Fruit fly (Drosophila melanogaster): ENCODE results near the gene Regnase-1.

The Regnase-1 gene

DNA sequence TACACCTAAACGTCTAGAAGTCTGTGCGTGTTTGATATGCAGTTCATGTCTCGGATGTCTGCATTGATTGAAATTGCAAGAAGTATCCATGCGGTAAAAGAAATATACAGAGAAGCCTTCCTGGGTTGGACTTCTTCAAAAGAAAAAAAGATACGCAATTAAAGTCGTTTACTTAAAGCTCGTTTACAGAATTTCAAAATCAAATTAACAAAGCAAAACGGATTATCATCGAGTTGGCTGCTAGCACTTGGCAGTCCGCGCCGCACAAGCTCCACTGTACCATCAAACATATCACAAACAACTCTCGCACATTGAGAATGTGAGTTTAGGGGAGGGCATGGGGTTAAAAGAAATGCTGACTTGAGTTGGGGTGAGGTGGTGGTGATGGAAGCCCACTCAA, 37.4 kb downstream of the Regnase-1 start (continued):
- TF ChIP-seq CG9727 (GFP tag; optimal IDR thresholded peaks at IDR 0.05) (peak; percentile 51), sens-2 (GFP tag; IDR thresholded peaks at IDR 0.05) (peak; percentile 46; the same call in 1 of the 2 replicates), CG17829 (tag; optimal IDR thresholded peaks at IDR 0.05) (peak; percentile 78), pfk (GFP tag; optimal IDR thresholded peaks at IDR 0.05) (no peak), CG9876 (GFP tag; optimal IDR thresholded peaks at IDR 0.05) (peak; percentile 64), CG8924 (tag; optimal IDR thresholded peaks at IDR 0.05) (peak; percentile 80), CG18476 (GFP tag; optimal IDR thresholded peaks at IDR 0.05) (peak; percentile 19), CG15696 (tag; optimal IDR thresholded peaks at IDR 0.05) (peak; percentile 69), Doc3 (GFP tag; IDR thresholded peaks at IDR 0.05; ENCODE audit: partially characterized antibody) (no peak), CG6654 (GFP tag; optimal IDR thresholded peaks at IDR 0.05) (peak; percentile 27), slp2 (GFP tag; optimal IDR thresholded peaks at IDR 0.05) (peak; percentile 70), Hr78 (GFP tag; optimal IDR thresholded peaks at IDR 0.05) (peak in 1 of 2 experiments; percentile 40), Dip3 (GFP tag; optimal IDR thresholded peaks at IDR 0.05) (peak; percentile 33), CG17802 (tag; optimal IDR thresholded peaks at IDR 0.05) (peak; percentile 65), Mrtf (GFP tag; IDR thresholded peaks at IDR 0.05) (peak; percentile 74), bbx (GFP tag; IDR thresholded peaks at IDR 0.05; ENCODE audit: partially characterized antibody) (no peak), mam (GFP tag; optimal IDR thresholded peaks at IDR 0.05) (peak; percentile 62), CoRest (tag; optimal IDR thresholded peaks at IDR 0.05) (peak; percentile 74), Ravus (GFP tag; IDR thresholded peaks at IDR 0.05) (peak; percentile 17; the same call in 1 of the 2 replicates), Ptx1 (GFP tag; IDR thresholded peaks at IDR 0.05) (peak; percentile 74), Bteb2 (GFP tag; optimal IDR thresholded peaks at IDR 0.05) (peak; percentile 51), CG12659 (GFP tag; optimal IDR thresholded peaks at IDR 0.05) (peak; percentile 62), repo (GFP tag; optimal IDR thresholded peaks at IDR 0.05) (peak; percentile 50), CG3838 (GFP tag; optimal IDR thresholded peaks at IDR 0.05) (no peak), CG14667 (GFP tag; IDR thresholded peaks at IDR 0.05) (peak; percentile 63), Rfx (GFP tag; IDR thresholded peaks at IDR 0.05) (peak; percentile 59), CG7372 (GFP tag; IDR thresholded peaks at IDR 0.05) (peak; percentile 47; the same call in 1 of the 2 replicates), CG7357 (GFP tag; IDR thresholded peaks at IDR 0.05) (peak; percentile 52; the same call in 1 of the 3 replicates), CG15514 (GFP tag; optimal IDR thresholded peaks at IDR 0.05) (peak; percentile 20), CG33557 (GFP tag; optimal IDR thresholded peaks at IDR 0.05) (peak; percentile 73), bcd (GFP tag; optimal IDR thresholded peaks at IDR 0.05) (peak; percentile 60), CG8089 (GFP tag; optimal IDR thresholded peaks at IDR 0.05) (no peak), Vsx1 (GFP tag; optimal IDR thresholded peaks at IDR 0.05) (peak; percentile 21), CG3163 (GFP tag; optimal IDR thresholded peaks at IDR 0.05) (peak; percentile 49), grau (tag; optimal IDR thresholded peaks at IDR 0.05) (peak; percentile 95), wor (GFP tag; IDR thresholded peaks at IDR 0.05) (peak; percentile 72), unpg (GFP tag; optimal IDR thresholded peaks at IDR 0.05) (peak; percentile 81), Med (GFP tag) (peak; percentile 90), HmgZ (tag; optimal IDR thresholded peaks at IDR 0.05) (peak; percentile 16), fd102C (GFP tag; optimal IDR thresholded peaks at IDR 0.05) (no peak), CG3281 (GFP tag; optimal IDR thresholded peaks at IDR 0.05) (peak; percentile 14), Atf6 (GFP tag; IDR thresholded peaks at IDR 0.05) (peak; percentile 26; the same call in 1 of the 2 replicates), CG11696 (GFP tag; IDR thresholded peaks at IDR 0.05) (0 out of 2 replicates have a peak, but pooled peaks have one; percentile 45), ken (GFP tag; IDR thresholded peaks at IDR 0.05) (peak; percentile 85), CG14965 (GFP tag; optimal IDR thresholded peaks at IDR 0.05; ENCODE audit: borderline replicate concordance) (no peak), pan (optimal IDR thresholded peaks at IDR 0.05) (no peak), pan (GFP tag; optimal IDR thresholded peaks at IDR 0.05 in 1 of 2, IDR thresholded peaks at IDR 0.05 in 1 of 2) (peak in 1 of 2 experiments; percentile 77), CG3726 (GFP tag; IDR thresholded peaks at IDR 0.05) (peak; percentile 69; the same call in 2 of the 3 replicates), Asciz (GFP tag; optimal IDR thresholded peaks at IDR 0.05) (peak; percentile 72), Taf1 (GFP tag; IDR thresholded peaks at IDR 0.05) (0 out of 2 replicates have a peak, but pooled peaks have one; percentile 10)
